Worm (Caenorhabditis elegans): ENCODE measurements around the gene C04A11.1.

The C04A11.1 gene

ce11 chrX:13653573-13653972 is 6.7 kb upstream of the C04A11.1 start:
- TF ChIP-seq nhr-179 (tag; optimal IDR thresholded peaks at IDR 0.05) (peak; percentile 30), chd-7 (tag; optimal IDR thresholded peaks at IDR 0.05) (peak; percentile 59), hsf-1 (GFP tag; IDR thresholded peaks at IDR 0.05) (0 out of 2 replicates have a peak, but pooled peaks have one; percentile 12), ztf-28 (GFP tag; IDR thresholded peaks at IDR 0.05) (no peak), him-1 (tag; optimal IDR thresholded peaks at IDR 0.05) (peak; percentile 83), madf-6 (GFP tag; IDR thresholded peaks at IDR 0.05) (peak; percentile 42; the same call in 1 of the 2 replicates), zim-3 (tag; optimal IDR thresholded peaks at IDR 0.05) (no peak), nhr-27 (tag; optimal IDR thresholded peaks at IDR 0.05) (no peak), attf-5 (GFP tag; optimal IDR thresholded peaks at IDR 0.05) (peak; percentile 39), snpc-1.1 (tag; optimal IDR thresholded peaks at IDR 0.05; ENCODE audit: insufficient read depth) (peak; percentile 60), madf-3 (GFP tag; IDR thresholded peaks at IDR 0.05) (no peak), mxl-1 (tag; optimal IDR thresholded peaks at IDR 0.05) (peak; percentile 57), rec-8 (tag; optimal IDR thresholded peaks at IDR 0.05) (peak in 1 of 2 experiments; percentile 74), cebp-1 (GFP tag; IDR thresholded peaks at IDR 0.05) (peak; percentile 62; the same call in 1 of the 2 replicates), cebp-1 (tag; optimal IDR thresholded peaks at IDR 0.05) (no peak), rpc-1 (optimal IDR thresholded peaks at IDR 0.05) (peak; percentile 94), rpc-1 (tag; optimal IDR thresholded peaks at IDR 0.05) (peak; percentile 96), zfh-2 (GFP tag; conservative IDR thresholded peaks at IDR 0.05) (no peak), ztf-6 (GFP tag; IDR thresholded peaks at IDR 0.05) (0 out of 2 replicates have a peak, but pooled peaks have one; percentile 12), F10E7.11 (tag; optimal IDR thresholded peaks at IDR 0.05) (peak; percentile 14), lin-35 (GFP tag; optimal IDR thresholded peaks at IDR 0.05) (peak in 1 of 3 experiments; percentile 53), Y95B8A.8 (GFP tag; IDR thresholded peaks at IDR 0.05) (no peak), nhr-90 (tag; optimal IDR thresholded peaks at IDR 0.05) (peak; percentile 85), nhr-80 (tag; optimal IDR thresholded peaks at IDR 0.05) (peak; percentile 20), F33H1.4 (GFP tag; IDR thresholded peaks at IDR 0.05) (no peak), die-1 (tag; optimal IDR thresholded peaks at IDR 0.05) (peak; percentile 87), nfyb-1 (GFP tag; IDR thresholded peaks at IDR 0.05) (peak; percentile 53; the same call in 1 of the 2 replicates), sea-2 (GFP tag; IDR thresholded peaks at IDR 0.05) (no peak), hlh-12 (tag; optimal IDR thresholded peaks at IDR 0.05) (peak; percentile 67), F49E8.2 (tag; optimal IDR thresholded peaks at IDR 0.05; ENCODE audit: insufficient read depth) (peak; percentile 10), ZK185.1 (tag; optimal IDR thresholded peaks at IDR 0.05; ENCODE audit: poor library complexity, severe bottlenecking) (peak; percentile 58), ztf-22 (GFP tag; optimal IDR thresholded peaks at IDR 0.05) (no peak), dpl-1 (GFP tag; optimal IDR thresholded peaks at IDR 0.05) (no peak), ceh-58 (GFP tag; IDR thresholded peaks at IDR 0.05) (0 out of 2 replicates have a peak, but pooled peaks have one; percentile 44), athp-1 (tag; optimal IDR thresholded peaks at IDR 0.05) (no peak), lin-26 (GFP tag; IDR thresholded peaks at IDR 0.05) (peak; percentile 89), ekl-4 (GFP tag; IDR thresholded peaks at IDR 0.05) (0 out of 2 replicates have a peak, but pooled peaks have one; percentile 28), aptf-3 (GFP tag; IDR thresholded peaks at IDR 0.05) (peak; percentile 79; the same call in 1 of the 2 replicates), ceh-40 (GFP tag; IDR thresholded peaks at IDR 0.05) (peak; percentile 85), mes-4 (tag; optimal IDR thresholded peaks at IDR 0.05) (peak; percentile 11), mel-28 (tag; optimal IDR thresholded peaks at IDR 0.05; ENCODE audit: borderline replicate concordance) (no peak), ama-1 (optimal IDR thresholded peaks at IDR 0.05) (no peak), ama-1 (GFP tag; optimal IDR thresholded peaks at IDR 0.05) (peak; percentile 47 to 57), nfya-2 (GFP tag; IDR thresholded peaks at IDR 0.05) (no peak), hmg-20 (GFP tag; IDR thresholded peaks at IDR 0.05) (peak; percentile 57; the same call in 1 of the 2 replicates), attf-3 (GFP tag; conservative IDR thresholded peaks at IDR 0.05) (no peak), egl-18 (GFP tag; IDR thresholded peaks at IDR 0.05) (no peak), ceh-79 (tag; optimal IDR thresholded peaks at IDR 0.05) (no peak), ztf-18 (tag; optimal IDR thresholded peaks at IDR 0.05) (peak; percentile 56)

Data from whole organism, young adult.